Worm (Caenorhabditis elegans) whole organism, early embryonic: ENCODE results near the gene mel-32.

Experiments used
- hmbx-1 ChIP-seq: sonication (generic microtip); optimal IDR thresholded peaks from 2 replicates; lab custom pipeline; 2016; ENCODE audit warnings: mild to moderate bottlenecking, missing genetic modification characterization, missing compliant biosample characterization
- pes-1 ChIP-seq: fragments of 200-800 bp; sonication (Bioruptor generic); IDR thresholded peaks from 2 replicates; pipeline ENCODE4 v1.3.6; 2022; ENCODE audit warnings: missing genetic modification reagents, missing genetic modification characterization, missing compliant biosample characterization
- tbx-37 ChIP-seq: fragments of 200-800 bp; sonication (Bioruptor generic); conservative IDR thresholded peaks from 2 replicates; pipeline ENCODE4 v1.3.6; 2022; ENCODE audit warnings: missing genetic modification reagents, missing genetic modification characterization, missing compliant biosample characterization

DNA sequence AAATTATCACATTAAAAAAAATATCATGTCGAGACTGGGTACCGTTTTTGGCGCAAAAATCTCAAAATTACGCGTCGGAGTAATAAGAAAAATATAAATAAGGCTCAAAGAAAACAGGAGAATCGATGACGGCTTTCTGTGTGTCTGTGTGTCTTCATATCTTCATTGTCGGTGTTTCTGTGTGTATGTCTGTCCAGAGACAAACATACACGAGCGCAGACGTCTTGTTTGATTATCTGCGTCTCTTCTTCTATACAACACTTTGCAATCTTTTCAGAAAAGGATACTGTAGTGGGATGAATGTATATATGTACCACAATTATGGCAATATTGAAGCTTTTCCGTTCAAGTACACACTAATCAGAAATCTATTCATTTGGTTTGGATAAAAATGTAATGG, 1.5 kb upstream of the mel-32 start, which contains the start of gene C05D11.13:
- TF ChIP-seq pes-1 (GFP tag; lab: Robert Waterston, UW) (no peak), hmbx-1 (tag; lab: Kevin White, UChicago) (no peak), tbx-37 (no peak)
